Fruit fly (Drosophila melanogaster) whole organism, embryonic: ENCODE data around the gene Gs2.

Experiments used
- BEAF-32 ChIP-seq: fragments of 200-800 bp; sonication (Bioruptor generic); optimal IDR thresholded peaks from 3 replicates; lab custom pipeline; 2017; ENCODE audit warnings: missing biosample characterization, missing genetic modification characterization, mild to moderate bottlenecking, moderate library complexity, missing genetic modification reagents
- Bteb2 ChIP-seq: fragments of 200-800 bp; sonication (Bioruptor generic); optimal IDR thresholded peaks from 2 replicates; lab custom pipeline; 2016; ENCODE audit warnings: missing biosample characterization, missing genetic modification characterization
- CG10431 ChIP-seq: fragments of 200-800 bp; sonication (Bioruptor generic); optimal IDR thresholded peaks from 3 replicates; lab custom pipeline; 2018; ENCODE audit warnings: missing biosample characterization, mild to moderate bottlenecking, missing genetic modification characterization
- CG10565 ChIP-seq: fragments of 200-800 bp; sonication (Bioruptor generic); optimal IDR thresholded peaks from 3 replicates; lab custom pipeline; 2016; ENCODE audit warnings: missing biosample characterization, mild to moderate bottlenecking, missing genetic modification characterization
- CG12659 ChIP-seq: fragments of 200-800 bp; sonication (Bioruptor generic); optimal IDR thresholded peaks from 3 replicates; lab custom pipeline; 2017; ENCODE audit warnings: mild to moderate bottlenecking, missing biosample characterization, missing genetic modification reagents, missing genetic modification characterization
- CG14014 ChIP-seq: fragments of 200-800 bp; sonication (Bioruptor generic); IDR thresholded peaks from 2 replicates; pipeline ENCODE4 v1.3.6; 2022; ENCODE audit warnings: missing biosample characterization, missing genetic modification characterization
- CG15601 ChIP-seq: fragments of 200-800 bp; sonication (Bioruptor generic); optimal IDR thresholded peaks from 3 replicates; lab custom pipeline; 2019; ENCODE audit warnings: missing biosample characterization, mild to moderate bottlenecking, missing genetic modification characterization, moderate library complexity
- CG15696 ChIP-seq: fragments of 200-800 bp; sonication (Bioruptor generic); optimal IDR thresholded peaks from 2 replicates; lab custom pipeline; 2019; ENCODE audit warnings: missing biosample characterization, mild to moderate bottlenecking, missing genetic modification characterization, moderate library complexity
- CG17385 ChIP-seq: fragments of 200-800 bp; sonication (Bioruptor generic); optimal IDR thresholded peaks from 3 replicates; lab custom pipeline; 2018; ENCODE audit warnings: missing biosample characterization, mild to moderate bottlenecking, missing genetic modification characterization
- CG2116 ChIP-seq: fragments of 200-800 bp; sonication (Bioruptor generic); optimal IDR thresholded peaks from 3 replicates; lab custom pipeline; 2018; ENCODE audit warnings: missing biosample characterization, mild to moderate bottlenecking, missing genetic modification characterization
- CG2202 ChIP-seq: fragments of 200-800 bp; sonication (Bioruptor generic); optimal IDR thresholded peaks from 2 replicates; lab custom pipeline; 2018; ENCODE audit warnings: missing biosample characterization, mild to moderate bottlenecking, missing genetic modification characterization
- CG2889 ChIP-seq: fragments of 200-800 bp; sonication (Bioruptor generic); IDR thresholded peaks from 3 replicates; pipeline ENCODE4 v1.3.6; 2022; ENCODE audit warnings: missing biosample characterization, missing genetic modification characterization
- CG31441 ChIP-seq: fragments of 200-800 bp; sonication (Bioruptor generic); IDR thresholded peaks from 2 replicates; pipeline ENCODE4 v1.3.6; 2022; ENCODE audit warnings: missing biosample characterization, missing genetic modification characterization
- CG4360 ChIP-seq: fragments of 200-800 bp; sonication (Bioruptor generic); IDR thresholded peaks from 2 replicates; pipeline ENCODE4 v1.3.6; 2022; ENCODE audit warnings: missing biosample characterization, missing genetic modification characterization
- CG43689 ChIP-seq: fragments of 200-800 bp; sonication (Bioruptor generic); IDR thresholded peaks from 2 replicates; pipeline ENCODE4 v1.3.6; 2022; ENCODE audit warnings: missing biosample characterization, missing genetic modification characterization
- CG4617 ChIP-seq: fragments of 200-800 bp; sonication (Bioruptor generic); optimal IDR thresholded peaks from 3 replicates; lab custom pipeline; 2016; ENCODE audit warnings: missing biosample characterization, missing genetic modification characterization, borderline replicate concordance
- CG6689 ChIP-seq: fragments of 200-800 bp; sonication (Bioruptor generic); IDR thresholded peaks from 2 replicates; pipeline ENCODE4 v1.3.6; 2022; ENCODE audit warnings: missing biosample characterization, missing genetic modification characterization
- CG7839 ChIP-seq: fragments of 200-800 bp; sonication (Bioruptor generic); optimal IDR thresholded peaks from 3 replicates; lab custom pipeline; 2018; ENCODE audit warnings: missing biosample characterization, mild to moderate bottlenecking, missing genetic modification characterization, moderate library complexity
- CG8765 ChIP-seq: fragments of 200-800 bp; sonication (Bioruptor generic); IDR thresholded peaks from 2 replicates; pipeline ENCODE4 v1.3.6; 2022; ENCODE audit warnings: missing biosample characterization, missing genetic modification characterization
- D19B ChIP-seq: fragments of 200-800 bp; sonication (Bioruptor generic); optimal IDR thresholded peaks from 2 replicates; lab custom pipeline; 2017; ENCODE audit warnings: missing biosample characterization, mild to moderate bottlenecking, missing genetic modification characterization
- HLHmδ ChIP-seq: fragments of 200-800 bp; sonication (Bioruptor generic); optimal IDR thresholded peaks from 2 replicates; lab custom pipeline; 2018; ENCODE audit warnings: missing biosample characterization, mild to moderate bottlenecking, missing genetic modification characterization, moderate library complexity
- Jarid2 ChIP-seq: fragments of 200-800 bp; sonication (Bioruptor generic); optimal IDR thresholded peaks from 3 replicates; lab custom pipeline; 2017; ENCODE audit warnings: mild to moderate bottlenecking, missing biosample characterization, missing genetic modification reagents, missing genetic modification characterization
- Pdp1 ChIP-seq, 2 experiments: fragments of 200-800 bp; sonication (Bioruptor generic); optimal IDR thresholded peaks; 3 replicates each; lab custom pipeline; 2016; ENCODE audit warnings: missing biosample characterization in 2 of 2, missing genetic modification characterization in 2 of 2, mild to moderate bottlenecking in 1 of 2, moderate library complexity in 1 of 2
- Ptx1 ChIP-seq: fragments of 200-800 bp; sonication (Bioruptor generic); IDR thresholded peaks from 2 replicates; pipeline ENCODE4 v1.3.6; 2022; ENCODE audit warnings: missing biosample characterization, missing genetic modification characterization
- Xbp1 ChIP-seq: fragments of 200-800 bp; sonication (Bioruptor generic); optimal IDR thresholded peaks from 3 replicates; lab custom pipeline; 2016; ENCODE audit warnings: missing biosample characterization, mild to moderate bottlenecking, missing genetic modification characterization
- ab ChIP-seq: fragments of 200-800 bp; sonication (Bioruptor generic); optimal IDR thresholded peaks from 2 replicates; lab custom pipeline; 2016; ENCODE audit warnings: missing biosample characterization, missing genetic modification characterization
- ase ChIP-seq: fragments of 200-800 bp; sonication (Bioruptor generic); IDR thresholded peaks from 3 replicates; pipeline ENCODE4 v1.3.6; 2022; ENCODE audit warnings: missing biosample characterization, missing genetic modification characterization
- bigmax ChIP-seq: fragments of 200-800 bp; sonication (Bioruptor generic); optimal IDR thresholded peaks from 2 replicates; lab custom pipeline; 2018; ENCODE audit warnings: missing biosample characterization, mild to moderate bottlenecking, missing genetic modification characterization
- crc ChIP-seq: fragments of 200-800 bp; sonication (Bioruptor generic); optimal IDR thresholded peaks from 2 replicates; lab custom pipeline; 2016; ENCODE audit warnings: missing biosample characterization, missing genetic modification characterization
- dysf ChIP-seq: fragments of 200-800 bp; sonication (Bioruptor generic); IDR thresholded peaks from 3 replicates; pipeline ENCODE4 v1.3.6; 2022; ENCODE audit warnings: missing biosample characterization, missing genetic modification characterization
- ind ChIP-seq: fragments of 200-800 bp; sonication (Bioruptor generic); optimal IDR thresholded peaks from 3 replicates; lab custom pipeline; 2016; ENCODE audit warnings: missing biosample characterization, missing genetic modification characterization
- kah ChIP-seq: fragments of 200-800 bp; sonication (Bioruptor generic); optimal IDR thresholded peaks from 2 replicates; lab custom pipeline; 2018; ENCODE audit warnings: missing biosample characterization, mild to moderate bottlenecking, missing genetic modification characterization
- kni ChIP-seq: fragments of 200-800 bp; sonication (Bioruptor generic); optimal IDR thresholded peaks from 3 replicates; lab custom pipeline; 2017; ENCODE audit warnings: mild to moderate bottlenecking, missing biosample characterization, missing genetic modification reagents, missing genetic modification characterization
- lab ChIP-seq: fragments of 200-800 bp; sonication (Bioruptor generic); optimal IDR thresholded peaks from 3 replicates; lab custom pipeline; 2017; ENCODE audit warnings: missing biosample characterization, missing genetic modification characterization, mild to moderate bottlenecking, moderate library complexity, missing genetic modification reagents
- luna ChIP-seq: fragments of 200-800 bp; sonication (Bioruptor generic); optimal IDR thresholded peaks from 2 replicates; lab custom pipeline; 2016; ENCODE audit warnings: missing biosample characterization, missing genetic modification characterization
- mam ChIP-seq: fragments of 200-800 bp; sonication (Bioruptor generic); optimal IDR thresholded peaks from 3 replicates; lab custom pipeline; 2016; ENCODE audit warnings: missing biosample characterization, missing genetic modification characterization
- nerfin-1 ChIP-seq: fragments of 200-800 bp; sonication (Bioruptor generic); optimal IDR thresholded peaks from 3 replicates; lab custom pipeline; 2019; ENCODE audit warnings: missing biosample characterization, mild to moderate bottlenecking, missing genetic modification characterization, moderate library complexity
- pan ChIP-seq, 4 experiments: fragments of >200 bp in 3 of 4; fragments of 200-800 bp in 1 of 4; sonication (Bioruptor generic) in 1 of 4; optimal IDR thresholded peaks in 3 of 4; IDR thresholded peaks in 1 of 4; 2 replicates each; pipeline versions ENCODE4 v1.3.6 to Lab custom; 2017 to 2022; ENCODE audit warnings: missing biosample characterization in 2 of 4, missing genetic modification characterization in 2 of 4, mixed read lengths in 1 of 4
- pb ChIP-seq: fragments of 200-800 bp; sonication (Bioruptor generic); optimal IDR thresholded peaks from 3 replicates; lab custom pipeline; 2016; ENCODE audit warnings: missing biosample characterization, missing genetic modification characterization
- psq ChIP-seq: fragments of 200-800 bp; sonication (Bioruptor generic); optimal IDR thresholded peaks from 2 replicates; lab custom pipeline; 2017; ENCODE audit warnings: missing biosample characterization, missing genetic modification characterization
- sna ChIP-seq: fragments of 200-800 bp; sonication (Bioruptor generic); IDR thresholded peaks from 2 replicates; pipeline ENCODE4 v1.3.6; 2022; ENCODE audit warnings: missing biosample characterization, missing genetic modification characterization; ENCODE audit not compliant: partially characterized antibody
- tll ChIP-seq, 2 experiments: fragments of 200-800 bp in 1 of 2; fragments of >200 bp in 1 of 2; sonication (Bioruptor generic) in 1 of 2; optimal IDR thresholded peaks; 2 replicates each; lab custom pipeline; 2017 to 2019; ENCODE audit warnings: missing biosample characterization in 2 of 2, missing genetic modification characterization in 2 of 2, mild to moderate bottlenecking in 1 of 2, moderate library complexity in 1 of 2
- toy ChIP-seq: fragments of 200-800 bp; sonication (Bioruptor generic); IDR thresholded peaks from 2 replicates; pipeline ENCODE4 v1.3.6; 2022; ENCODE audit warnings: missing biosample characterization, missing genetic modification characterization
- trem ChIP-seq: fragments of 200-800 bp; optimal IDR thresholded peaks from 3 replicates; lab custom pipeline; 2019; ENCODE audit warnings: missing biosample characterization, mild to moderate bottlenecking, missing genetic modification characterization, moderate library complexity
- trh ChIP-seq: fragments of 200-800 bp; sonication (Bioruptor generic); optimal IDR thresholded peaks from 2 replicates; lab custom pipeline; 2016; ENCODE audit warnings: missing biosample characterization, missing genetic modification characterization
- ttk ChIP-seq: fragments of 200-800 bp; sonication (Bioruptor generic); IDR thresholded peaks from 2 replicates; pipeline ENCODE4 v2.1.2; 2022; ENCODE audit warnings: missing biosample characterization, missing genetic modification characterization
- wdn ChIP-seq: fragments of 200-800 bp; sonication (Bioruptor generic); IDR thresholded peaks from 2 replicates; pipeline ENCODE4 v1.3.6; 2022; ENCODE audit warnings: missing biosample characterization, missing genetic modification characterization
- zen ChIP-seq: fragments of 200-800 bp; sonication (Bioruptor generic); optimal IDR thresholded peaks from 3 replicates; lab custom pipeline; 2018; ENCODE audit warnings: missing biosample characterization, mild to moderate bottlenecking, missing genetic modification characterization, moderate library complexity

Gs2 gene

dm6 chrX:11446792-11447405, 24.3 kb downstream of the Gs2 start (continued):
- TF ChIP-seq mam (peak; percentile 94), kni (no peak), trem (no peak), Pdp1 (GFP tag; optimal IDR thresholded peaks at IDR 0.05; lab: Kevin White, UChicago) (peak; percentile 44 to 64), lab (GFP tag; lab: Kevin White, UChicago) (peak; percentile 92), dysf (GFP tag; lab: Robert Waterston, UW) (peak; percentile 88), pan (optimal IDR thresholded peaks at IDR 0.05; lab: Kevin White, UChicago) (no peak), pan (GFP tag; optimal IDR thresholded peaks at IDR 0.05 in 1 of 2, IDR thresholded peaks at IDR 0.05 in 1 of 2) (peak in 1 of 2 experiments; percentile 86), ase (GFP tag; lab: Robert Waterston, UW) (no peak; the same call in 2 of the 3 replicates), Bteb2 (peak; percentile 78), sna (GFP tag; lab: Robert Waterston, UW) (no peak), CG8765 (peak; percentile 48; the same call in 1 of the 2 replicates), CG43689 (GFP tag; lab: Robert Waterston, UW) (no peak), CG4360 (peak; percentile 50; the same call in 1 of the 2 replicates), CG4617 (peak; percentile 14), CG15601 (tag; lab: Kevin White, UChicago) (no peak), crc (GFP tag; lab: Kevin White, UChicago) (peak; percentile 70), CG2889 (GFP tag; lab: Robert Waterston, UW) (peak; percentile 73; the same call in 1 of the 3 replicates), D19B (GFP tag; lab: Kevin White, UChicago) (peak; percentile 77), CG15696 (peak; percentile 48), CG31441 (0 out of 2 replicates have a peak, but pooled peaks have one; percentile 38), ab (peak; percentile 72), nerfin-1 (tag; lab: Kevin White, UChicago) (no peak), CG10565 (GFP tag; lab: Kevin White, UChicago) (no peak), kah (GFP tag; lab: Kevin White, UChicago) (no peak), Jarid2 (GFP tag; lab: Kevin White, UChicago) (no peak), ind (peak; percentile 89), BEAF-32 (GFP tag; lab: Kevin White, UChicago) (no peak), pb (GFP tag; lab: Kevin White, UChicago) (peak; percentile 63), CG2116 (no peak), tll (GFP tag; optimal IDR thresholded peaks at IDR 0.05; lab: Kevin White, UChicago) (no peak), zen (tag; lab: Kevin White, UChicago) (peak; percentile 41), CG17385 (peak; percentile 50), CG12659 (GFP tag; lab: Kevin White, UChicago) (peak; percentile 84), CG14014 (peak; percentile 85), Ptx1 (GFP tag; lab: Robert Waterston, UW) (peak; percentile 85), CG2202 (no peak), ttk (peak; percentile 46; the same call in 1 of the 2 replicates), wdn (GFP tag; lab: Robert Waterston, UW) (peak; percentile 86), CG7839 (tag; lab: Kevin White, UChicago) (peak; percentile 88), psq (no peak), Xbp1 (peak; percentile 78), CG6689 (GFP tag; lab: Robert Waterston, UW) (peak; percentile 62), trh (GFP tag; lab: Kevin White, UChicago) (no peak), bigmax (GFP tag; lab: Kevin White, UChicago) (no peak), luna (GFP tag; lab: Kevin White, UChicago) (peak; percentile 78), CG10431 (GFP tag; lab: Kevin White, UChicago) (no peak), HLHmδ (no peak), toy (peak; percentile 71)
